Fruit fly (Drosophila melanogaster) whole organism, embryonic: ENCODE results near the gene CG13299.

ENCODE experiments used
- Asciz ChIP-seq: fragments of 200-800 bp; sonication (Bioruptor generic); optimal IDR thresholded peaks from 2 replicates; lab custom pipeline; 2017; ENCODE audit warnings: missing biosample characterization, mild to moderate bottlenecking, missing genetic modification characterization, missing genetic modification reagents
- B-H1 ChIP-seq: fragments of 200-800 bp; sonication (Bioruptor generic); IDR thresholded peaks from 3 replicates; pipeline ENCODE4 v1.3.6; 2022; ENCODE audit warnings: missing biosample characterization, missing genetic modification characterization
- C15 ChIP-seq: fragments of 200-800 bp; sonication (Bioruptor generic); IDR thresholded peaks from 3 replicates; pipeline ENCODE4 v1.3.6; 2022; ENCODE audit warnings: missing biosample characterization, missing genetic modification characterization
- CG10267 ChIP-seq: fragments of 200-800 bp; sonication (Bioruptor generic); optimal IDR thresholded peaks from 2 replicates; lab custom pipeline; 2018; ENCODE audit warnings: missing biosample characterization, mild to moderate bottlenecking, missing genetic modification characterization, moderate library complexity
- CG10366 ChIP-seq: fragments of 200-800 bp; sonication (Bioruptor generic); IDR thresholded peaks from 2 replicates; pipeline ENCODE4 v1.3.6; 2022; ENCODE audit warnings: missing biosample characterization, missing genetic modification characterization
- CG11504 ChIP-seq: fragments of 200-800 bp; sonication (Bioruptor generic); optimal IDR thresholded peaks from 3 replicates; lab custom pipeline; 2019; ENCODE audit warnings: missing biosample characterization, mild to moderate bottlenecking, missing genetic modification characterization, moderate library complexity
- CG12104 ChIP-seq: fragments of 200-800 bp; sonication (Bioruptor generic); optimal IDR thresholded peaks from 3 replicates; lab custom pipeline; 2016; ENCODE audit warnings: missing biosample characterization, missing genetic modification characterization
- CG12236 ChIP-seq: fragments of 200-800 bp; sonication (Bioruptor generic); optimal IDR thresholded peaks from 2 replicates; lab custom pipeline; 2016; ENCODE audit warnings: missing biosample characterization, missing genetic modification characterization
- CG12391 ChIP-seq: fragments of 200-800 bp; sonication (Bioruptor generic); optimal IDR thresholded peaks from 3 replicates; lab custom pipeline; 2018; ENCODE audit warnings: missing biosample characterization, mild to moderate bottlenecking, missing genetic modification characterization, moderate library complexity
- CG12942 ChIP-seq: fragments of 200-800 bp; sonication (Bioruptor generic); optimal IDR thresholded peaks from 3 replicates; lab custom pipeline; 2016; ENCODE audit warnings: missing biosample characterization, missing genetic modification characterization
- CG13123 ChIP-seq: fragments of 200-800 bp; sonication (Bioruptor generic); optimal IDR thresholded peaks from 2 replicates; lab custom pipeline; 2016; ENCODE audit warnings: missing biosample characterization, missing genetic modification characterization
- CG13894 ChIP-seq: fragments of 200-800 bp; sonication (Bioruptor generic); optimal IDR thresholded peaks from 3 replicates; lab custom pipeline; 2018; ENCODE audit warnings: missing biosample characterization, mild to moderate bottlenecking, missing genetic modification characterization, moderate library complexity
- CG14441 ChIP-seq: fragments of 200-800 bp; sonication (Bioruptor generic); IDR thresholded peaks from 2 replicates; pipeline ENCODE4 v1.3.6; 2022; ENCODE audit warnings: missing biosample characterization, missing genetic modification characterization
- CG14667 ChIP-seq: fragments of 200-800 bp; sonication (Bioruptor generic); IDR thresholded peaks from 2 replicates; pipeline ENCODE4 v1.3.6; 2022; ENCODE audit warnings: missing biosample characterization, missing genetic modification characterization
- CG15073 ChIP-seq: fragments of 200-800 bp; sonication (Bioruptor generic); optimal IDR thresholded peaks from 2 replicates; lab custom pipeline; 2016; ENCODE audit warnings: missing biosample characterization, missing genetic modification characterization
- CG15601 ChIP-seq: fragments of 200-800 bp; sonication (Bioruptor generic); optimal IDR thresholded peaks from 3 replicates; lab custom pipeline; 2019; ENCODE audit warnings: missing biosample characterization, mild to moderate bottlenecking, missing genetic modification characterization, moderate library complexity
- CG16815 ChIP-seq: fragments of 200-800 bp; sonication (Bioruptor generic); optimal IDR thresholded peaks from 3 replicates; lab custom pipeline; 2017; ENCODE audit warnings: missing biosample characterization, mild to moderate bottlenecking, missing genetic modification characterization
- CG16863 ChIP-seq: fragments of 200-800 bp; sonication (Bioruptor generic); optimal IDR thresholded peaks from 3 replicates; lab custom pipeline; 2016; ENCODE audit warnings: missing biosample characterization, missing genetic modification characterization
- CG17802 ChIP-seq: fragments of 200-800 bp; sonication (Bioruptor generic); optimal IDR thresholded peaks from 2 replicates; lab custom pipeline; 2018; ENCODE audit warnings: missing biosample characterization, mild to moderate bottlenecking, missing genetic modification characterization, moderate library complexity
- CG18262 ChIP-seq: fragments of 200-800 bp; optimal IDR thresholded peaks from 3 replicates; lab custom pipeline; 2019; ENCODE audit warnings: missing biosample characterization, mild to moderate bottlenecking, missing genetic modification characterization, moderate library complexity
- CG18619 ChIP-seq: fragments of 200-800 bp; sonication (Bioruptor generic); optimal IDR thresholded peaks from 3 replicates; lab custom pipeline; 2017; ENCODE audit warnings: missing biosample characterization, mild to moderate bottlenecking, missing genetic modification characterization
- CG2889 ChIP-seq: fragments of 200-800 bp; sonication (Bioruptor generic); IDR thresholded peaks from 3 replicates; pipeline ENCODE4 v1.3.6; 2022; ENCODE audit warnings: missing biosample characterization, missing genetic modification characterization
- CG3407 ChIP-seq: fragments of 200-800 bp; sonication (Bioruptor generic); optimal IDR thresholded peaks from 2 replicates; lab custom pipeline; 2018; ENCODE audit warnings: missing biosample characterization, mild to moderate bottlenecking, missing genetic modification characterization
- CG4360 ChIP-seq: fragments of 200-800 bp; sonication (Bioruptor generic); IDR thresholded peaks from 2 replicates; pipeline ENCODE4 v1.3.6; 2022; ENCODE audit warnings: missing biosample characterization, missing genetic modification characterization
- CG6791 ChIP-seq: fragments of 200-800 bp; sonication (Bioruptor generic); IDR thresholded peaks from 3 replicates; pipeline ENCODE4 v1.3.6; 2022; ENCODE audit warnings: missing biosample characterization, missing genetic modification characterization; ENCODE audit not compliant: partially characterized antibody
- CG9215 ChIP-seq: fragments of 200-800 bp; sonication (Bioruptor generic); IDR thresholded peaks from 2 replicates; pipeline ENCODE4 v1.3.6; 2022; ENCODE audit warnings: missing biosample characterization, missing genetic modification characterization
- HLH3B ChIP-seq: fragments of 200-800 bp; sonication (Bioruptor generic); IDR thresholded peaks from 2 replicates; pipeline ENCODE4 v1.3.6; 2022; ENCODE audit warnings: missing biosample characterization, missing genetic modification characterization
- Lim3 ChIP-seq: fragments of 200-800 bp; sonication (Bioruptor generic); IDR thresholded peaks from 2 replicates; pipeline ENCODE4 v1.3.6; 2022; ENCODE audit warnings: missing biosample characterization, missing genetic modification characterization
- Six4 ChIP-seq: fragments of 200-800 bp; sonication (Bioruptor generic); optimal IDR thresholded peaks from 2 replicates; lab custom pipeline; 2016; ENCODE audit warnings: missing biosample characterization, missing genetic modification characterization
- Taf1 ChIP-seq: fragments of 200-800 bp; sonication (Bioruptor generic); IDR thresholded peaks from 2 replicates; pipeline ENCODE4 v1.3.6; 2022; ENCODE audit warnings: missing biosample characterization, missing genetic modification characterization
- abd-A ChIP-seq: fragments of 200-800 bp; sonication (Bioruptor generic); optimal IDR thresholded peaks from 3 replicates; lab custom pipeline; 2019; ENCODE audit warnings: missing biosample characterization, mild to moderate bottlenecking, missing genetic modification characterization, moderate library complexity
- aop ChIP-seq: fragments of 200-800 bp; sonication (Bioruptor generic); IDR thresholded peaks from 2 replicates; pipeline ENCODE4 v1.3.6; 2022; ENCODE audit warnings: missing biosample characterization, missing genetic modification characterization
- az2 ChIP-seq: fragments of 200-800 bp; sonication (Bioruptor generic); optimal IDR thresholded peaks from 3 replicates; lab custom pipeline; 2016; ENCODE audit warnings: missing biosample characterization, missing genetic modification characterization
- bcd ChIP-seq: fragments of 200-800 bp; sonication (Bioruptor generic); optimal IDR thresholded peaks from 2 replicates; lab custom pipeline; 2017; ENCODE audit warnings: missing biosample characterization, mild to moderate bottlenecking, missing genetic modification characterization
- cwo ChIP-seq: fragments of 200-800 bp; sonication (Bioruptor generic); optimal IDR thresholded peaks from 3 replicates; lab custom pipeline; 2017; ENCODE audit warnings: missing biosample characterization, missing genetic modification characterization, mild to moderate bottlenecking, moderate library complexity, missing genetic modification reagents
- ewg ChIP-seq: fragments of 200-800 bp; sonication (Bioruptor generic); optimal IDR thresholded peaks from 3 replicates; lab custom pipeline; 2017; ENCODE audit warnings: mild to moderate bottlenecking, missing biosample characterization, missing genetic modification reagents, missing genetic modification characterization
- fd96Cb ChIP-seq: fragments of 200-800 bp; sonication (Bioruptor generic); optimal IDR thresholded peaks from 2 replicates; lab custom pipeline; 2018; ENCODE audit warnings: missing biosample characterization, mild to moderate bottlenecking, missing genetic modification characterization, moderate library complexity
- grau ChIP-seq: fragments of 200-800 bp; optimal IDR thresholded peaks from 3 replicates; lab custom pipeline; 2019; ENCODE audit warnings: missing biosample characterization, mild to moderate bottlenecking, missing genetic modification characterization, moderate library complexity
- hkb ChIP-seq, 2 experiments: fragments of 200-800 bp in 1 of 2; fragments of >200 bp in 1 of 2; sonication (Bioruptor generic) in 1 of 2; IDR thresholded peaks in 1 of 2; optimal IDR thresholded peaks in 1 of 2; 2 replicates each; pipeline versions ENCODE4 v1.3.6 to Lab custom; 2017 to 2022; ENCODE audit warnings: missing biosample characterization in 1 of 2, missing genetic modification characterization in 1 of 2
- klu ChIP-seq: fragments of 200-800 bp; sonication (Bioruptor generic); IDR thresholded peaks from 2 replicates; pipeline ENCODE4 v1.3.6; 2022; ENCODE audit warnings: missing biosample characterization, missing genetic modification characterization
- odd ChIP-seq: fragments of 200-800 bp; sonication (Bioruptor generic); optimal IDR thresholded peaks from 2 replicates; lab custom pipeline; 2017; ENCODE audit warnings: missing biosample characterization, mild to moderate bottlenecking, missing genetic modification characterization
- prd ChIP-seq, 3 experiments: fragments of >200 bp in 2 of 3; fragments of 200-800 bp in 1 of 3; sonication (Bioruptor generic) in 1 of 3; optimal IDR thresholded peaks in 2 of 3; IDR thresholded peaks in 1 of 3; 2 replicates in 2 of 3; 3 replicates in 1 of 3; pipeline versions ENCODE4 v1.3.6 to Lab custom; 2017 to 2022; ENCODE audit warnings: missing biosample characterization in 1 of 3, missing genetic modification characterization in 1 of 3
- ranshi ChIP-seq: fragments of 200-800 bp; sonication (Bioruptor generic); IDR thresholded peaks from 2 replicates; pipeline ENCODE4 v1.3.6; 2022; ENCODE audit warnings: missing biosample characterization, missing genetic modification characterization
- salm ChIP-seq: fragments of 200-800 bp; sonication (Bioruptor generic); optimal IDR thresholded peaks from 2 replicates; lab custom pipeline; 2018; ENCODE audit warnings: missing biosample characterization, mild to moderate bottlenecking, missing genetic modification characterization
- sens ChIP-seq: fragments of 200-800 bp; sonication (Bioruptor generic); peaks from one replicate; lab custom pipeline; 2016; ENCODE audit warnings: missing biosample characterization, missing genetic modification characterization
- sisA ChIP-seq: fragments of 200-800 bp; sonication (Bioruptor generic); IDR thresholded peaks from 2 replicates; pipeline ENCODE4 v1.3.6; 2022; ENCODE audit warnings: missing biosample characterization, missing genetic modification characterization
- toy ChIP-seq: fragments of 200-800 bp; sonication (Bioruptor generic); IDR thresholded peaks from 2 replicates; pipeline ENCODE4 v1.3.6; 2022; ENCODE audit warnings: missing biosample characterization, missing genetic modification characterization
- trem ChIP-seq: fragments of 200-800 bp; optimal IDR thresholded peaks from 3 replicates; lab custom pipeline; 2019; ENCODE audit warnings: missing biosample characterization, mild to moderate bottlenecking, missing genetic modification characterization, moderate library complexity
- unpg ChIP-seq: fragments of 200-800 bp; sonication (Bioruptor generic); optimal IDR thresholded peaks from 3 replicates; lab custom pipeline; 2018; ENCODE audit warnings: missing biosample characterization, mild to moderate bottlenecking, missing genetic modification characterization, moderate library complexity
- zf30C ChIP-seq: fragments of 200-800 bp; sonication (Bioruptor generic); optimal IDR thresholded peaks from 3 replicates; lab custom pipeline; 2018; ENCODE audit warnings: missing biosample characterization, mild to moderate bottlenecking, missing genetic modification characterization

Gene CG13299

DNA sequence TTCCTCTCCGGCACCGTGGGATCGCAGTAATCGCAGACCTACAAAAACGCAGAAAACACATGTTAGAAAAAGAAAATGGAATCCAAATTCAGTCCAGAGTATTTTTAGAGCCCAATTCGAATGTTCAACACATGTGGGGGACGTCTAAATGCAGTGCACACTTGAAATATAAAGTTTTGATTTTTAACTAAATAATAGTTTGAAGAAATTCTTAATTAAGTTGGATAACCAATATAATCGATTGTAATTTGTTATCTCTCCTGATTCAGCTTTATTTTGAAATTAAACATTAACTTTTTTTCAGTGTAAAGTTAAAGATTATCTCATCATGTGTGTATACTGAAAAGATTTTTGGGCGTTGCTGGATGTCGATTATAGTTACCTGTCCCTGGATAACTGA lies 14.9 kb downstream of the CG13299 start (continued):
- TF ChIP-seq CG6791 (GFP tag; lab: Robert Waterston, UW) = no peak
- peak; percentile 27 for TF ChIP-seq CG18619
- peak; percentile 84 for TF ChIP-seq CG15601 (tag; lab: Kevin White, UChicago)
- peak; percentile 89 for TF ChIP-seq CG12391 (tag; lab: Kevin White, UChicago)
- TF ChIP-seq toy = no peak
- TF ChIP-seq ranshi (GFP tag; lab: Robert Waterston, UW) = peak; percentile 50; the same call in 1 of the 2 replicates
- TF ChIP-seq CG16863 (GFP tag; lab: Kevin White, UChicago) = peak; percentile 53
- peak; percentile 16 for TF ChIP-seq CG17802 (tag; lab: Kevin White, UChicago)
- peak; percentile 77 for TF ChIP-seq grau (tag; lab: Kevin White, UChicago)
- TF ChIP-seq Six4 (GFP tag; lab: Kevin White, UChicago) = peak; percentile 52
- TF ChIP-seq bcd (GFP tag; lab: Kevin White, UChicago) = peak; percentile 36
- TF ChIP-seq CG16815 (GFP tag; lab: Kevin White, UChicago) = peak; percentile 55
- TF ChIP-seq CG14667 (GFP tag; lab: Robert Waterston, UW) = peak; percentile 54; the same call in 1 of the 2 replicates
- no peak for TF ChIP-seq klu (GFP tag; lab: Robert Waterston, UW)
- TF ChIP-seq CG12236 (GFP tag; lab: Kevin White, UChicago) = peak; percentile 28
- peak; percentile 88 for TF ChIP-seq unpg (GFP tag; lab: Kevin White, UChicago)
- TF ChIP-seq CG9215 (GFP tag; lab: Robert Waterston, UW) = no peak
- no peak for TF ChIP-seq Taf1 (GFP tag; lab: Robert Waterston, UW)
- TF ChIP-seq zf30C = peak; percentile 52
- peak; percentile 53; the same call in 1 of the 2 replicates for TF ChIP-seq sisA (GFP tag; lab: Robert Waterston, UW)
- TF ChIP-seq CG13123 (GFP tag; lab: Kevin White, UChicago) = peak; percentile 55
- TF ChIP-seq CG13894 = no peak
- peak; percentile 71 for TF ChIP-seq CG10366 (GFP tag; lab: Robert Waterston, UW)
- TF ChIP-seq cwo = no peak
- no peak for TF ChIP-seq abd-A (tag; lab: Kevin White, UChicago)
- TF ChIP-seq CG12942 (GFP tag; lab: Kevin White, UChicago) = peak; percentile 26
- peak; percentile 29 for TF ChIP-seq CG3407 (GFP tag; lab: Kevin White, UChicago)
- TF ChIP-seq ewg (GFP tag; lab: Kevin White, UChicago) = peak; percentile 50
- TF ChIP-seq CG4360 (GFP tag; lab: Robert Waterston, UW) = peak; percentile 33
- TF ChIP-seq aop (GFP tag; lab: Robert Waterston, UW) = no peak
- no peak for TF ChIP-seq Lim3 (GFP tag; lab: Robert Waterston, UW)
- TF ChIP-seq HLH3B = peak; percentile 69
- TF ChIP-seq Asciz (GFP tag; lab: Kevin White, UChicago) = peak; percentile 68
- no peak for TF ChIP-seq CG2889 (GFP tag; lab: Robert Waterston, UW)
- peak; percentile 86 for TF ChIP-seq trem (tag; lab: Kevin White, UChicago)
- peak; percentile 35 for TF ChIP-seq odd (GFP tag; lab: Kevin White, UChicago)
- TF ChIP-seq CG15073 (GFP tag; lab: Kevin White, UChicago) = no peak
- TF ChIP-seq prd (optimal IDR thresholded peaks at IDR 0.05; lab: Kevin White, UChicago) = no peak
- TF ChIP-seq prd (GFP tag; IDR thresholded peaks at IDR 0.05; lab: Robert Waterston, UW) = peak; percentile 64; the same call in 2 of the 3 replicates
- TF ChIP-seq sens (GFP tag; lab: Kevin White, UChicago) = peak; percentile 94
- peak; percentile 56 for TF ChIP-seq CG11504
- peak; percentile 76 for TF ChIP-seq az2 (GFP tag; lab: Kevin White, UChicago)
- TF ChIP-seq CG10267 (tag; lab: Kevin White, UChicago) = peak; percentile 80
- TF ChIP-seq fd96Cb (tag; lab: Kevin White, UChicago) = peak; percentile 80
- TF ChIP-seq salm (tag; lab: Kevin White, UChicago) = peak; percentile 61
- 0 out of 3 replicates have a peak, but pooled peaks have one; percentile 29 for TF ChIP-seq C15
- no peak for TF ChIP-seq B-H1 (GFP tag; lab: Robert Waterston, UW)
- TF ChIP-seq CG18262 (tag; lab: Kevin White, UChicago) = peak; percentile 90
- TF ChIP-seq CG14441 (GFP tag; lab: Robert Waterston, UW) = peak; percentile 46; the same call in 1 of the 2 replicates
- no peak for TF ChIP-seq hkb (optimal IDR thresholded peaks at IDR 0.05; lab: Kevin White, UChicago)
- peak; percentile 53; the same call in 1 of the 2 replicates for TF ChIP-seq hkb (GFP tag; IDR thresholded peaks at IDR 0.05; lab: Robert Waterston, UW)
- peak; percentile 37 for TF ChIP-seq CG12104
